Fruit fly (Drosophila melanogaster) Kc167 (cell line): ENCODE data around the gene Pdss2.

ENCODE experiments used
- h ChIP-seq: fragments of >200 bp; optimal IDR thresholded peaks from 3 replicates; lab custom pipeline; 2018; ENCODE audit warnings: missing external identifiers
- insv ChIP-seq: fragments of >200 bp; optimal IDR thresholded peaks from 3 replicates; lab custom pipeline; 2018; ENCODE audit warnings: missing external identifiers

dm6 chr3L:21040831-21041230 is 13.1 kb downstream of the Pdss2 start:
- no peak for TF ChIP-seq insv (lab: Kevin White, UChicago)
- no peak for TF ChIP-seq h (lab: Kevin White, UChicago)
